Worm (Caenorhabditis elegans) whole organism, L3 larva: ENCODE data around the gene C10C6.7.

Experiments
- ZK546.5 ChIP-seq: sonication (generic microtip); optimal IDR thresholded peaks from 2 replicates; lab custom pipeline; 2017; ENCODE audit warnings: missing biosample characterization, missing genetic modification characterization
- ama-1 ChIP-seq: fragments of 150-350 bp; optimal IDR thresholded peaks from 2 replicates; lab custom pipeline; 2018
- ceh-16 ChIP-seq: sonication (generic microtip); optimal IDR thresholded peaks from 2 replicates; lab custom pipeline; 2017; ENCODE audit warnings: missing biosample characterization, missing genetic modification characterization
- ceh-82 ChIP-seq: fragments of 150-350 bp; optimal IDR thresholded peaks from 2 replicates; lab custom pipeline; 2014; ENCODE audit warnings: missing biosample characterization, missing genetic modification characterization
- ceh-9 ChIP-seq: sonication (generic microtip); optimal IDR thresholded peaks from 2 replicates; lab custom pipeline; 2018; ENCODE audit warnings: missing biosample characterization, missing genetic modification characterization
- daf-12 ChIP-seq: fragments of 150-350 bp; optimal IDR thresholded peaks from 2 replicates; lab custom pipeline; 2014; ENCODE audit warnings: missing biosample characterization, missing genetic modification reagents, missing genetic modification characterization
- egl-27 ChIP-seq: sonication (generic microtip); optimal IDR thresholded peaks from 4 replicates; lab custom pipeline; 2017; ENCODE audit warnings: missing biosample characterization, missing genetic modification reagents, missing genetic modification characterization
- elt-2 ChIP-seq: sonication (generic microtip); optimal IDR thresholded peaks from 2 replicates; lab custom pipeline; 2016; ENCODE audit warnings: missing genetic modification reagents, mild to moderate bottlenecking, missing genetic modification characterization, missing compliant biosample characterization
- elt-3 ChIP-seq, 3 experiments: fragments of 150-350 bp in 1 of 3; sonication (generic microtip) in 2 of 3; optimal IDR thresholded peaks; 2 replicates in 2 of 3; 4 replicates in 1 of 3; lab custom pipeline; 2014 to 2017; ENCODE audit warnings: missing biosample characterization in 3 of 3, missing genetic modification characterization in 3 of 3
- eor-1 ChIP-seq, 2 experiments: fragments of 150-350 bp; optimal IDR thresholded peaks; 2 replicates each; lab custom pipeline; 2014 to 2018; ENCODE audit warnings: missing biosample characterization in 2 of 2, missing genetic modification characterization in 2 of 2
- fkh-10 ChIP-seq: sonication (generic microtip); optimal IDR thresholded peaks from 2 replicates; lab custom pipeline; 2017; ENCODE audit warnings: missing biosample characterization, missing genetic modification reagents, missing genetic modification characterization
- hmg-11 ChIP-seq: sonication (generic microtip); optimal IDR thresholded peaks from 2 replicates; lab custom pipeline; 2016; ENCODE audit warnings: missing genetic modification characterization, missing compliant biosample characterization
- jun-1 ChIP-seq: fragments of 150-350 bp; optimal IDR thresholded peaks from 2 replicates; lab custom pipeline; 2014; ENCODE audit warnings: missing biosample characterization, missing genetic modification reagents, missing genetic modification characterization
- lin-15B ChIP-seq: fragments of 150-350 bp; optimal IDR thresholded peaks from 2 replicates; lab custom pipeline; 2014; ENCODE audit warnings: missing biosample characterization, missing genetic modification characterization
- lsy-12 ChIP-seq: sonication (generic microtip); optimal IDR thresholded peaks from 2 replicates; lab custom pipeline; 2016; ENCODE audit warnings: mild to moderate bottlenecking, missing genetic modification characterization, missing compliant biosample characterization
- mdl-1 ChIP-seq: fragments of 150-350 bp; optimal IDR thresholded peaks from 2 replicates; lab custom pipeline; 2014; ENCODE audit warnings: missing biosample characterization, missing genetic modification characterization
- nfya-1 ChIP-seq: sonication (generic microtip); optimal IDR thresholded peaks from 2 replicates; lab custom pipeline; 2017; ENCODE audit warnings: missing genetic modification characterization, mild to moderate bottlenecking, missing compliant biosample characterization, antibody characterized with exemption, moderate library complexity; ENCODE audit not compliant: insufficient read depth
- nhr-11 ChIP-seq: fragments of 150-350 bp; optimal IDR thresholded peaks from 2 replicates; lab custom pipeline; 2014; ENCODE audit warnings: missing biosample characterization, missing genetic modification characterization
- nhr-12 ChIP-seq: fragments of 150-350 bp; optimal IDR thresholded peaks from 2 replicates; lab custom pipeline; 2014; ENCODE audit warnings: missing biosample characterization, missing genetic modification characterization
- nhr-23 ChIP-seq: fragments of 150-350 bp; optimal IDR thresholded peaks from 2 replicates; lab custom pipeline; 2014; ENCODE audit warnings: missing biosample characterization, missing genetic modification reagents, missing genetic modification characterization
- nhr-237 ChIP-seq: fragments of 150-350 bp; optimal IDR thresholded peaks from 2 replicates; lab custom pipeline; 2014; ENCODE audit warnings: missing biosample characterization, missing genetic modification characterization
- nhr-25 ChIP-seq: sonication (generic microtip); optimal IDR thresholded peaks from 2 replicates; lab custom pipeline; 2017; ENCODE audit warnings: missing biosample characterization, missing genetic modification characterization
- nhr-28 ChIP-seq: fragments of 150-350 bp; optimal IDR thresholded peaks from 2 replicates; lab custom pipeline; 2014; ENCODE audit warnings: missing biosample characterization, missing genetic modification characterization
- nhr-43 ChIP-seq: sonication (generic microtip); optimal IDR thresholded peaks from 2 replicates; lab custom pipeline; 2016; ENCODE audit warnings: mild to moderate bottlenecking, missing genetic modification characterization, missing compliant biosample characterization; ENCODE audit not compliant: poor library complexity, severe bottlenecking
- nhr-76 ChIP-seq: fragments of 150-350 bp; sonication (generic microtip); optimal IDR thresholded peaks from 5 replicates; lab custom pipeline; 2014; ENCODE audit warnings: missing biosample characterization, missing genetic modification characterization
- nhr-77 ChIP-seq: fragments of 150-350 bp; optimal IDR thresholded peaks from 2 replicates; lab custom pipeline; 2014; ENCODE audit warnings: missing biosample characterization, missing genetic modification characterization
- pha-4 ChIP-seq: fragments of 150-350 bp; optimal IDR thresholded peaks from 2 replicates; lab custom pipeline; 2014; ENCODE audit warnings: missing biosample characterization, missing genetic modification reagents, missing genetic modification characterization
- pqm-1 ChIP-seq: fragments of 150-350 bp; optimal IDR thresholded peaks from 2 replicates; lab custom pipeline; 2017; ENCODE audit warnings: missing biosample characterization, missing genetic modification characterization, inconsistent platforms
- sea-2 ChIP-seq: fragments of 150-350 bp; sonication (generic microtip); optimal IDR thresholded peaks from 4 replicates; lab custom pipeline; 2014; ENCODE audit warnings: missing biosample characterization, missing genetic modification reagents, missing genetic modification characterization
- skn-1 ChIP-seq: fragments of 150-350 bp; optimal IDR thresholded peaks from 2 replicates; lab custom pipeline; 2014; ENCODE audit warnings: missing biosample characterization, missing genetic modification characterization
- snpc-4 ChIP-seq: fragments of 150-350 bp; optimal IDR thresholded peaks from 2 replicates; lab custom pipeline; 2014; ENCODE audit warnings: missing biosample characterization, missing genetic modification characterization
- unc-62 ChIP-seq: fragments of 150-350 bp; sonication (generic microtip); optimal IDR thresholded peaks from 4 replicates; lab custom pipeline; 2014; ENCODE audit warnings: missing biosample characterization, missing genetic modification reagents, missing genetic modification characterization
- ztf-11 ChIP-seq: fragments of 150-350 bp; optimal IDR thresholded peaks from 2 replicates; lab custom pipeline; 2014; ENCODE audit warnings: missing biosample characterization, missing genetic modification characterization

The C10C6.7 gene

DNA sequence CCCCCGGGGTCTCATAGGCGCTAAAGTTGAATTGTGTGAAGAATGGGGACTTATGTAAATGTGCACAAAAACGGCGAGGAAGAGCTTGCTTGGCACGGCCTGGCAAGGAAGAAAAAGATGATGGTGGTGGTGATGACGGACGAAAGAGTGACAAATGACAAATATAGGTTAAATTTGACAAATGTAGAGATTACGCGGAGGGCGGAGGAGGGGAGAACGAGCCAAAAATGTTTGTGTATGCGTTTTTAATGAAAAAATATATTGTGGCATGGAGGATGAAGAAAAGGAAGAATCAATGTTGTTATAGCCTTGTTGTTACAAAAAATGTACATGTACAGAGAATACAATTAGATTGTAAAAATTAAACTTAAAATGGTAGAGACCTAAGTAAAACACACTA, 19.5 kb upstream of the C10C6.7 start:
- TF ChIP-seq pqm-1 (tag; lab: Kevin White, UChicago) = no peak
- TF ChIP-seq hmg-11 = peak; percentile 5

DNA sequence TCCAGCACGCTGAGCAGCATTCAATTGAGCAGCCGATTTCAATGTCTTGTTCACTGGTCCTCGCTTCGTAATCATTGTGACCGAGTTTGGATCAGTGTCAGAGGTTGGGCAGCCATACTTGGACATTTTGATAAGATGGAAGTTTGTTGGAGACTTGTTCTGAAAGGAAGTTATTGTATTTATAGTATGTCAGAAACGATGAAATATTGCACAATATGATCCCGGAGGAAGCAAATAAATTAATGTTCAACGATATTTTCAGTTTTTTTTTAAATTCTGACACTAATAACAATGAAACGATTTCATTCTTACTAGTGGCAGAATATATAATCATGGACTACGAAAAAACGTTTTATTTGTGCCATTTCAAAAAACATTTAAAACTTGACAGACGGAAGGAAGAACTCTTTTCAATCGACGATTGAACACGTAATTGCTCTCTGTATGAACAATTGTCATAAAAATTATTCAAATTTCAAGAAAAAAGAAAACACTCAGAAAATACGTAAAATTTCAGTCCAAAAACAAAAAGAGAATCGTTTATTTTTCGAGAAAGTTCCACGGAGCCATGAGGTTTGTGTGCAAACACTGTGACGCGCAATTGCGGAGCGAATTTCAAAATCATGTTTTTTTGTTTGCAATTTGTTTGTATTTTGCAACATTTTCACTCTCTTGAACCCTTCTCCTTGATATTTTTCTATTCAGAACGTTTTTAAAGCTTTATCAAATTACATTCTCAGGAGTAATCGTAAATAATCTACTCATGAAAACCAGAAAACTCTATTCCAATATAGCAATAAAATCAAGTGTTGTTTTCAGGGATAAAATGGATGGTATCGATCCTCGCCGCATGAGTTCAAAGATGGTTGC, 12.9 kb upstream of the C10C6.7 start, which contains the start of the genes mbf-1 and nse-4:
Gene mbf-1, minus strand, starts transcription at position 343 of the 870 bp plus-strand sequence.
Gene nse-4, plus strand, starts transcription at position 820 of the 870 bp plus-strand sequence.
- no peak for TF ChIP-seq nhr-12
- peak; percentile 28 for TF ChIP-seq snpc-4 (tag; lab: Kevin White, UChicago)
- TF ChIP-seq daf-12 (tag; lab: Kevin White, UChicago) = no peak
- peak; percentile 79 for TF ChIP-seq nfya-1
- no peak for TF ChIP-seq ceh-16 (tag; lab: Kevin White, UChicago)
- TF ChIP-seq nhr-23 (tag; lab: Kevin White, UChicago) = peak; percentile 52
- peak; percentile 38 for TF ChIP-seq elt-2 (tag; lab: Kevin White, UChicago)
- no peak for TF ChIP-seq elt-3 (tag; optimal IDR thresholded peaks at IDR 0.05; lab: Kevin White, UChicago)
- no peak for TF ChIP-seq nhr-43 (tag; lab: Kevin White, UChicago)
- TF ChIP-seq nhr-77 (tag; lab: Kevin White, UChicago) = no peak
- TF ChIP-seq nhr-237 (tag; lab: Kevin White, UChicago) = no peak
- TF ChIP-seq ZK546.5 (tag; lab: Kevin White, UChicago) = no peak
- peak; percentile 53 for TF ChIP-seq jun-1 (tag; lab: Kevin White, UChicago)
- TF ChIP-seq lin-15B (tag; lab: Kevin White, UChicago) = peak; percentile 49
- TF ChIP-seq pha-4 (tag; lab: Kevin White, UChicago) = peak; percentile 60
- TF ChIP-seq nhr-25 = peak; percentile 45
- TF ChIP-seq skn-1 (tag; lab: Kevin White, UChicago) = peak; percentile 71
- TF ChIP-seq egl-27 (tag; lab: Kevin White, UChicago) = no peak
- peak; percentile 31 for TF ChIP-seq lsy-12 (tag; lab: Kevin White, UChicago)
- TF ChIP-seq eor-1 (tag; optimal IDR thresholded peaks at IDR 0.05; lab: Kevin White, UChicago) = peak in 1 of 2 experiments; percentile 62
- no peak for TF ChIP-seq nhr-11 (tag; lab: Kevin White, UChicago)
- no peak for TF ChIP-seq mdl-1 (tag; lab: Kevin White, UChicago)
- TF ChIP-seq pqm-1 (tag; lab: Kevin White, UChicago) = no peak
- TF ChIP-seq hmg-11 = peak; percentile 46
- peak; percentile 45 for TF ChIP-seq fkh-10 (GFP tag; lab: Kevin White, UChicago)
- no peak for TF ChIP-seq unc-62
- TF ChIP-seq nhr-76 = no peak
- no peak for TF ChIP-seq ztf-11 (tag; lab: Kevin White, UChicago)
- peak; percentile 53 for TF ChIP-seq ama-1 (lab: Kevin White, UChicago)
- no peak for TF ChIP-seq ceh-9 (tag; lab: Kevin White, UChicago)

DNA sequence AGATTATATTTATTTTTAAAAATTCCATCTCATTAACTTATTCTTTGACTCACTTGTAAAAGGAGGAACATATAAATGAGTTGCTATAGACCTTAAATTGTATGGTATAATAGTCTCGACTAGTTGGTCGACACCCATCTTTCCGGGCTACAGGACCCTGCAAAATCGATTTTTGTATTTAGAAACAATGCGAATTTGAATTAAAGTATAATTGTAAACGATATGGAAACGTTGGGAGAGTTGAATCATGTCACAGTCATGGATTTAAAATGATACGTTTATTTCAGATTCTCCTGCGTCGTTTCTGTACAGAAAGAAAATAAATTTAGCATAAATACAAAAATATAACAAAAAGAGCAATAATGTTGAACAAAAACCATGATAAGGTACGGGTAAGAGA, 11.8 kb upstream of the C10C6.7 start, which contains the start of gene catp-8:
Gene catp-8, minus strand, starts transcription at position 157 of the 400 bp plus-strand sequence.
- TF ChIP-seq ama-1 (lab: Kevin White, UChicago) = peak; percentile 73
- TF ChIP-seq egl-27 (tag; lab: Kevin White, UChicago) = no peak
- no peak for TF ChIP-seq eor-1 (tag; optimal IDR thresholded peaks at IDR 0.05; lab: Kevin White, UChicago)
- no peak for TF ChIP-seq sea-2
- TF ChIP-seq elt-2 (tag; lab: Kevin White, UChicago) = no peak

DNA sequence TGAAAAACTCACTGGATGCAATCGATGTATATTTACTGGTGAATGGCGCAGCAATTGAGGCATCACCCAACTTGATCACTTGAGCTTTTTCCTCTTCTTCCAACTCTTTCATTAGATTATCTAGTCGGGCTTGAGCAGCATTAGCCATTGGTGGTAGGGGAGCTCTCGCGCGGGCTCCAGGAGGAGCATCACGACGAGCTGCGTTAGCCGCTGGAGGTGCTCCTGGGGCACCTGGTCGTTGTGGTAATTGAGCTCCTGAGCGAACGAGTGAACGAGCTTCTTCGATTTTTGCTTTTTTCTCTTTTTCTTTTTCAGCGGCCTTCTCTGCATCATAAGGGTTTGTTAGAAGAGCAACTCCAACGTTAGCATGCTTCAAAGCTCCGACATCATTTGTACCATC, 7.8 kb upstream of the C10C6.7 start:
- no peak for TF ChIP-seq nhr-237 (tag; lab: Kevin White, UChicago)
- TF ChIP-seq nhr-11 (tag; lab: Kevin White, UChicago) = no peak
- no peak for TF ChIP-seq pqm-1 (tag; lab: Kevin White, UChicago)
- no peak for TF ChIP-seq ceh-82 (tag; lab: Kevin White, UChicago)
- no peak for TF ChIP-seq nhr-77 (tag; lab: Kevin White, UChicago)
- TF ChIP-seq nhr-28 (tag; lab: Kevin White, UChicago) = no peak
- TF ChIP-seq ama-1 (lab: Kevin White, UChicago) = no peak
